Fruit fly (Drosophila melanogaster) whole organism, wandering third instar larva: ENCODE measurements around the gene Acbp2.

Experiments used
- CG9705 ChIP-seq: fragments of 200-800 bp; sonication (Bioruptor generic); optimal IDR thresholded peaks from 2 replicates; lab custom pipeline; 2018; ENCODE audit warnings: missing biosample characterization, mild to moderate bottlenecking, missing genetic modification characterization
- CrebA ChIP-seq: fragments of 200-800 bp; sonication (Bioruptor generic); optimal IDR thresholded peaks from 2 replicates; lab custom pipeline; 2016; ENCODE audit warnings: missing biosample characterization, mild to moderate bottlenecking, missing genetic modification characterization, borderline replicate concordance
- Dfd ChIP-seq: fragments of >200 bp; optimal IDR thresholded peaks from 2 replicates; lab custom pipeline; 2017; ENCODE audit warnings: missing biosample characterization, missing genetic modification characterization
- GATAd ChIP-seq: sonication (Bioruptor generic); optimal IDR thresholded peaks from 2 replicates; lab custom pipeline; 2016; ENCODE audit warnings: missing biosample characterization, missing genetic modification characterization
- Hr78 ChIP-seq: fragments of >200 bp; optimal IDR thresholded peaks from 2 replicates; lab custom pipeline; 2017; ENCODE audit warnings: missing biosample characterization, missing genetic modification characterization
- Rel ChIP-seq, 2 experiments: fragments of 200-800 bp; sonication (Bioruptor generic) in 1 of 2; optimal IDR thresholded peaks; 2 replicates in 1 of 2; 3 replicates in 1 of 2; lab custom pipeline; 2016 to 2019; ENCODE audit warnings: mild to moderate bottlenecking in 2 of 2, missing biosample characterization in 2 of 2, missing genetic modification characterization in 2 of 2, moderate library complexity in 1 of 2
- dl ChIP-seq, 2 experiments: fragments of 175-275, 200-275 bp in 1 of 2; fragments of 200-275 bp in 1 of 2; sonication (Bioruptor generic); optimal IDR thresholded peaks; lab custom pipeline; 2018; ENCODE audit warnings: mild to moderate bottlenecking in 2 of 2, missing biosample characterization in 2 of 2, missing genetic modification characterization in 2 of 2, moderate library complexity in 2 of 2; ENCODE audit not compliant: partially characterized antibody in 2 of 2, insufficient read depth in 1 of 2
- dmrt93B ChIP-seq: fragments of 200-800 bp; sonication (Bioruptor generic); optimal IDR thresholded peaks from 2 replicates; lab custom pipeline; 2018; ENCODE audit warnings: missing biosample characterization, mild to moderate bottlenecking, missing genetic modification characterization
- foxo ChIP-seq, 2 experiments: fragments of 200-800 bp; sonication (Bioruptor generic); optimal IDR thresholded peaks; 2 replicates in 1 of 2; 3 replicates in 1 of 2; lab custom pipeline; 2016 to 2017; ENCODE audit warnings: missing biosample characterization in 2 of 2, missing genetic modification characterization in 2 of 2
- h ChIP-seq: fragments of 200-800 bp; sonication (Bioruptor generic); optimal IDR thresholded peaks from 3 replicates; lab custom pipeline; 2016; ENCODE audit warnings: missing biosample characterization, mild to moderate bottlenecking, missing genetic modification characterization
- lola ChIP-seq: fragments of >200 bp; optimal IDR thresholded peaks from 2 replicates; lab custom pipeline; 2017; ENCODE audit warnings: missing biosample characterization, missing genetic modification characterization
- psq ChIP-seq: fragments of 200-800 bp; sonication (Bioruptor generic); optimal IDR thresholded peaks from 3 replicates; lab custom pipeline; 2017; ENCODE audit warnings: missing biosample characterization, mild to moderate bottlenecking, missing genetic modification characterization, moderate library complexity
- sage ChIP-seq: fragments of 200-800 bp; sonication (Bioruptor generic); optimal IDR thresholded peaks from 2 replicates; lab custom pipeline; 2016; ENCODE audit warnings: missing biosample characterization, mild to moderate bottlenecking, missing genetic modification characterization
- sv ChIP-seq: fragments of 200-800 bp; sonication (Bioruptor generic); optimal IDR thresholded peaks from 3 replicates; lab custom pipeline; 2016; ENCODE audit warnings: missing biosample characterization, missing genetic modification characterization

- TF ChIP-seq CG9705 = no peak
- no peak for TF ChIP-seq lola
- TF ChIP-seq sage (GFP tag; lab: Kevin White, UChicago) = no peak
- peak; percentile 57 for TF ChIP-seq CrebA (GFP tag; lab: Kevin White, UChicago)
- TF ChIP-seq Hr78 (GFP tag; lab: Kevin White, UChicago) = no peak
- no peak for TF ChIP-seq Dfd (GFP tag; lab: Kevin White, UChicago)
- no peak for TF ChIP-seq dl (GFP tag; optimal IDR thresholded peaks at IDR 0.05; lab: Kevin White, UChicago; ENCODE audit: insufficient read depth in 1 of 2, partially characterized antibody in 2 of 2)
- no peak for TF ChIP-seq psq (GFP tag; lab: Kevin White, UChicago)
- no peak for TF ChIP-seq Rel (GFP tag; optimal IDR thresholded peaks at IDR 0.05; lab: Kevin White, UChicago)
- TF ChIP-seq Rel (tag; optimal IDR thresholded peaks at IDR 0.05; lab: Kevin White, UChicago) = peak; percentile 29
- TF ChIP-seq GATAd = no peak
- TF ChIP-seq dmrt93B (GFP tag; lab: Kevin White, UChicago) = no peak
- TF ChIP-seq sv (GFP tag; lab: Kevin White, UChicago) = no peak
- TF ChIP-seq h (GFP tag; lab: Kevin White, UChicago) = peak; percentile 11
- no peak for TF ChIP-seq foxo (GFP tag; optimal IDR thresholded peaks at IDR 0.05; lab: Kevin White, UChicago)
Measured at dm6 chr3L:7156890-7157289, 25.2 kb downstream of the Acbp2 start, which contains the start of gene corn.
